Worm (Caenorhabditis elegans) whole organism, early embryonic: ENCODE results near the gene F52C12.6.

ENCODE experiments used
- B0310.2 ChIP-seq: sonication (generic microtip); optimal IDR thresholded peaks from 2 replicates; lab custom pipeline; 2016; ENCODE audit warnings: mild to moderate bottlenecking, missing genetic modification characterization, missing compliant biosample characterization
- F13C5.2 ChIP-seq: sonication (generic microtip); optimal IDR thresholded peaks from 2 replicates; lab custom pipeline; 2017; ENCODE audit warnings: mild to moderate bottlenecking, missing genetic modification characterization, inconsistent platforms, missing compliant biosample characterization
- aly-1 ChIP-seq: sonication (generic microtip); optimal IDR thresholded peaks from 2 replicates; lab custom pipeline; 2016; ENCODE audit warnings: missing genetic modification characterization, missing compliant biosample characterization
- ama-1 ChIP-seq: fragments of 150-350 bp; optimal IDR thresholded peaks from 2 replicates; lab custom pipeline; 2014
- ceh-13 ChIP-seq: fragments of 200-800 bp; sonication (Bioruptor generic); optimal IDR thresholded peaks from 2 replicates; lab custom pipeline; 2018; ENCODE audit warnings: mild to moderate bottlenecking, missing genetic modification characterization, missing compliant biosample characterization
- ceh-36 ChIP-seq: sonication (generic microtip); optimal IDR thresholded peaks from 2 replicates; lab custom pipeline; 2016; ENCODE audit warnings: missing genetic modification characterization, inconsistent platforms, missing compliant biosample characterization
- ets-7 ChIP-seq: sonication (generic microtip); optimal IDR thresholded peaks from 2 replicates; lab custom pipeline; 2016; ENCODE audit warnings: missing genotype, missing genetic modification characterization, missing compliant biosample characterization
- flt-1 ChIP-seq: fragments of 200-800 bp; sonication (Bioruptor generic); IDR thresholded peaks from 2 replicates; pipeline ENCODE4 v1.3.6; 2022; ENCODE audit warnings: missing genetic modification characterization, missing compliant biosample characterization
- hmbx-1 ChIP-seq: sonication (generic microtip); optimal IDR thresholded peaks from 2 replicates; lab custom pipeline; 2016; ENCODE audit warnings: mild to moderate bottlenecking, missing genetic modification characterization, missing compliant biosample characterization
- hmg-4 ChIP-seq: fragments of 200-800 bp; sonication (Bioruptor generic); optimal IDR thresholded peaks from 2 replicates; lab custom pipeline; 2018; ENCODE audit warnings: mild to moderate bottlenecking, missing genetic modification characterization, missing compliant biosample characterization
- hnd-1 ChIP-seq: sonication (generic microtip); optimal IDR thresholded peaks from 2 replicates; lab custom pipeline; 2016; ENCODE audit warnings: missing genetic modification characterization, missing compliant biosample characterization
- pes-1 ChIP-seq: fragments of 200-800 bp; sonication (Bioruptor generic); IDR thresholded peaks from 2 replicates; pipeline ENCODE4 v1.3.6; 2022; ENCODE audit warnings: missing genetic modification reagents, missing genetic modification characterization, missing compliant biosample characterization
- scrt-1 ChIP-seq: fragments of 200-800 bp; sonication (Bioruptor generic); IDR thresholded peaks from 2 replicates; pipeline ENCODE4 v1.3.6; 2022; ENCODE audit warnings: missing genetic modification characterization, missing compliant biosample characterization
- sea-1 ChIP-seq: fragments of 200-800 bp; sonication (Bioruptor generic); conservative IDR thresholded peaks from 2 replicates; pipeline ENCODE4 v1.3.6; 2022; ENCODE audit warnings: missing genetic modification characterization, missing compliant biosample characterization
- tbx-11 ChIP-seq: fragments of 200-800 bp; sonication (Bioruptor generic); IDR thresholded peaks from 2 replicates; pipeline ENCODE4 v1.3.6; 2022; ENCODE audit warnings: missing genetic modification characterization, missing compliant biosample characterization
- tbx-37 ChIP-seq: fragments of 200-800 bp; sonication (Bioruptor generic); conservative IDR thresholded peaks from 2 replicates; pipeline ENCODE4 v1.3.6; 2022; ENCODE audit warnings: missing genetic modification reagents, missing genetic modification characterization, missing compliant biosample characterization
- tra-4 ChIP-seq: sonication (generic microtip); optimal IDR thresholded peaks from 2 replicates; lab custom pipeline; 2017; ENCODE audit warnings: missing genetic modification characterization, missing compliant biosample characterization

F52C12.6 gene

ce11 chrIV:1917819-1918218 is 38.7 kb upstream of the F52C12.6 start, which contains the start of gene elt-6:
Gene elt-6, plus strand, starts transcription at chrIV:1917977.
- TF ChIP-seq ceh-13 (GFP tag; lab: Kevin White, UChicago) (no peak), ceh-36 (tag; lab: Kevin White, UChicago) (no peak), hmg-4 (GFP tag; lab: Kevin White, UChicago) (peak; percentile 10), sea-1 (GFP tag; lab: Robert Waterston, UW) (no peak), pes-1 (peak; percentile 41; the same call in 1 of the 2 replicates), F13C5.2 (tag; lab: Kevin White, UChicago) (no peak), hmbx-1 (no peak), ets-7 (tag; lab: Kevin White, UChicago) (no peak), flt-1 (GFP tag; lab: Robert Waterston, UW) (no peak), aly-1 (tag; lab: Kevin White, UChicago) (no peak), scrt-1 (GFP tag; lab: Robert Waterston, UW) (no peak), tbx-11 (GFP tag; lab: Robert Waterston, UW) (no peak), tra-4 (tag; lab: Kevin White, UChicago) (no peak), ama-1 (lab: Kevin White, UChicago) (no peak), tbx-37 (GFP tag; lab: Robert Waterston, UW) (no peak)

ce11 chrIV:1920513-1920912 is 36.0 kb upstream of the F52C12.6 start:
- peak; percentile 73 for TF ChIP-seq ceh-36 (tag; lab: Kevin White, UChicago)
- TF ChIP-seq hnd-1 (tag; lab: Kevin White, UChicago) = no peak

- no peak for TF ChIP-seq ama-1 (lab: Kevin White, UChicago)
- no peak for TF ChIP-seq ceh-36 (tag; lab: Kevin White, UChicago)
These were observed 32.8 kb upstream of the F52C12.6 start, which contains the start of gene denn-4 for ce11 chrIV:1923722-1924121. Gene denn-4, plus strand, starts transcription at chrIV:1924001.

ce11 chrIV:1924178-1924577 is 32.3 kb upstream of the F52C12.6 start:
- TF ChIP-seq tbx-37 (GFP tag; lab: Robert Waterston, UW) (no peak), hmg-4 (GFP tag; lab: Kevin White, UChicago) (no peak), scrt-1 (GFP tag; lab: Robert Waterston, UW) (no peak), B0310.2 (tag; lab: Kevin White, UChicago) (no peak), ets-7 (tag; lab: Kevin White, UChicago) (no peak)

- TF ChIP-seq hmg-4 (GFP tag; lab: Kevin White, UChicago) = no peak
- no peak for TF ChIP-seq hnd-1 (tag; lab: Kevin White, UChicago)
- TF ChIP-seq hmbx-1 = no peak
- TF ChIP-seq ceh-13 (GFP tag; lab: Kevin White, UChicago) = no peak
- TF ChIP-seq tbx-11 (GFP tag; lab: Robert Waterston, UW) = no peak
These were observed 11.3 kb upstream of the F52C12.6 start for ce11 chrIV:1945200-1945599.

- TF ChIP-seq ceh-36 (tag; lab: Kevin White, UChicago) (no peak), tra-4 (tag; lab: Kevin White, UChicago) (no peak)
These were observed 8.6 kb upstream of the F52C12.6 start, which contains the start of gene tsen-54 for ce11 chrIV:1947891-1948290. Gene tsen-54, plus strand, starts transcription at chrIV:1948191.

- peak; percentile 91 for TF ChIP-seq ceh-36 (tag; lab: Kevin White, UChicago)
These were observed 6.6 kb upstream of the F52C12.6 start for ce11 chrIV:1949870-1950269.

- 0 out of 2 replicates have a peak, but pooled peaks have one; percentile 29 for TF ChIP-seq sea-1 (GFP tag; lab: Robert Waterston, UW)
These were observed 5.9 kb upstream of the F52C12.6 start for ce11 chrIV:1950617-1951016.

ce11 chrIV:1952312-1952711 is 4.2 kb upstream of the F52C12.6 start:
- TF ChIP-seq ceh-36 (tag; lab: Kevin White, UChicago) = no peak
- TF ChIP-seq aly-1 (tag; lab: Kevin White, UChicago) = no peak
- TF ChIP-seq F13C5.2 (tag; lab: Kevin White, UChicago) = no peak
- no peak for TF ChIP-seq hmg-4 (GFP tag; lab: Kevin White, UChicago)
- TF ChIP-seq hnd-1 (tag; lab: Kevin White, UChicago) = no peak
- TF ChIP-seq ama-1 (lab: Kevin White, UChicago) = no peak
- TF ChIP-seq ets-7 (tag; lab: Kevin White, UChicago) = no peak
- TF ChIP-seq tbx-11 (GFP tag; lab: Robert Waterston, UW) = no peak

ce11 chrIV:1953132-1953629 is 3.3 kb upstream of the F52C12.6 start, which contains the start of gene F52C12.2:
Gene F52C12.2, plus strand, starts transcription at chrIV:1953579.
- TF ChIP-seq F13C5.2 (tag; lab: Kevin White, UChicago) (peak; percentile 49), aly-1 (tag; lab: Kevin White, UChicago) (no peak)
